Worm (Caenorhabditis elegans): ENCODE measurements around the gene gly-8.

ce11 chrIII:11616446-11616845 is 8.6 kb upstream of the gly-8 start, which contains the start of gene ceh-91:
- TF ChIP-seq pqm-1 (tag; optimal IDR thresholded peaks at IDR 0.05): no peak
- no peak for TF ChIP-seq unc-42 (tag; optimal IDR thresholded peaks at IDR 0.05)
- TF ChIP-seq pat-9 (tag; optimal IDR thresholded peaks at IDR 0.05): no peak
- no peak for TF ChIP-seq ztf-16 (tag; optimal IDR thresholded peaks at IDR 0.05)
- TF ChIP-seq nfya-1 (tag; optimal IDR thresholded peaks at IDR 0.05): no peak
- no peak for TF ChIP-seq elt-2 (tag; optimal IDR thresholded peaks at IDR 0.05)

Data from whole organism, late embryonic.